Fruit fly (Drosophila melanogaster): ENCODE data around the gene CG31697.

The CG31697 gene

dm6 chr2L:19492934-19493686 lies 42.1 kb upstream of the CG31697 start, which contains the start of the genes swm and Ctu2 (continued):
- peak; percentile 68 for TF ChIP-seq Dek (tag; optimal IDR thresholded peaks at IDR 0.05)
- no peak; the same call in 1 of the 2 replicates for TF ChIP-seq MBD-R2 (GFP tag; IDR thresholded peaks at IDR 0.05)
- no peak for TF ChIP-seq br (optimal IDR thresholded peaks at IDR 0.05)
- no peak for TF ChIP-seq caup (GFP tag; optimal IDR thresholded peaks at IDR 0.05; ENCODE audit: severe bottlenecking)
- TF ChIP-seq Opbp (GFP tag; IDR thresholded peaks at IDR 0.05; ENCODE audit: partially characterized antibody): peak; percentile 34; the same call in 2 of the 3 replicates
- peak; percentile 54 for TF ChIP-seq vvl (GFP tag; IDR thresholded peaks at IDR 0.05)
- TF ChIP-seq pfk (GFP tag; optimal IDR thresholded peaks at IDR 0.05): no peak
- no peak for TF ChIP-seq fd64A (GFP tag; optimal IDR thresholded peaks at IDR 0.05)
- no peak for TF ChIP-seq dimm (GFP tag; IDR thresholded peaks at IDR 0.05)
- TF ChIP-seq pan (optimal IDR thresholded peaks at IDR 0.05): no peak
- TF ChIP-seq pan (GFP tag; optimal IDR thresholded peaks at IDR 0.05 in 1 of 2, IDR thresholded peaks at IDR 0.05 in 1 of 2): peak in 1 of 2 experiments; percentile 60
- TF ChIP-seq CG12769 (tag; optimal IDR thresholded peaks at IDR 0.05): no peak
- TF ChIP-seq Awh (GFP tag; IDR thresholded peaks at IDR 0.05): no peak
- TF ChIP-seq CG11560 (tag; IDR thresholded peaks at IDR 0.05): peak; percentile 47; the same call in 2 of the 3 replicates
- no peak for TF ChIP-seq abd-A (tag; optimal IDR thresholded peaks at IDR 0.05)
- no peak for TF ChIP-seq CG15011 (GFP tag; optimal IDR thresholded peaks at IDR 0.05)
- peak; percentile 17 for TF ChIP-seq CG13624 (GFP tag; optimal IDR thresholded peaks at IDR 0.05)
- TF ChIP-seq CG34422 (GFP tag; IDR thresholded peaks at IDR 0.05): peak; percentile 39; the same call in 1 of the 3 replicates
- no peak for TF ChIP-seq Mes4 (GFP tag; optimal IDR thresholded peaks at IDR 0.05)
- no peak for TF ChIP-seq Hey (tag; optimal IDR thresholded peaks at IDR 0.05)
- TF ChIP-seq chinmo (GFP tag; IDR thresholded peaks at IDR 0.05; ENCODE audit: partially characterized antibody): 0 out of 4 replicates have a peak, but pooled peaks have one; percentile 80
- no peak; the same call in 1 of the 2 replicates for TF ChIP-seq CG31441 (GFP tag; IDR thresholded peaks at IDR 0.05)
- no peak for TF ChIP-seq CG6765 (GFP tag; optimal IDR thresholded peaks at IDR 0.05)
- TF ChIP-seq Mrtf (GFP tag; IDR thresholded peaks at IDR 0.05): no peak
- TF ChIP-seq en (GFP tag; optimal IDR thresholded peaks at IDR 0.05): no peak
- peak; percentile 83 for TF ChIP-seq CG9932 (GFP tag; IDR thresholded peaks at IDR 0.05)
- TF ChIP-seq lbe (GFP tag; optimal IDR thresholded peaks at IDR 0.05): peak; percentile 27
- peak; percentile 41 for TF ChIP-seq CG1233 (GFP tag; optimal IDR thresholded peaks at IDR 0.05)
- no peak for TF ChIP-seq Lhr (GFP tag; optimal IDR thresholded peaks at IDR 0.05)
- TF ChIP-seq HHEX (GFP tag; optimal IDR thresholded peaks at IDR 0.05): no peak
- peak; percentile 90 for TF ChIP-seq row (GFP tag; IDR thresholded peaks at IDR 0.05)
- peak; percentile 77 for TF ChIP-seq CG7839 (tag; optimal IDR thresholded peaks at IDR 0.05)
- no peak for TF ChIP-seq CHES-1-like (GFP tag; optimal IDR thresholded peaks at IDR 0.05)
- TF ChIP-seq tna (GFP tag; IDR thresholded peaks at IDR 0.05; ENCODE audit: partially characterized antibody): no peak
- no peak for TF ChIP-seq sim (GFP tag; IDR thresholded peaks at IDR 0.05)
- peak; percentile 64; the same call in 2 of the 3 replicates for TF ChIP-seq CG11695 (GFP tag; IDR thresholded peaks at IDR 0.05)
- TF ChIP-seq grn (GFP tag; optimal IDR thresholded peaks at IDR 0.05): no peak
- TF ChIP-seq slou (GFP tag; optimal IDR thresholded peaks at IDR 0.05): peak; percentile 34
- no peak for TF ChIP-seq sqz (GFP tag; optimal IDR thresholded peaks at IDR 0.05)
- no peak for TF ChIP-seq Dfd (GFP tag; optimal IDR thresholded peaks at IDR 0.05)
- TF ChIP-seq dati (GFP tag; IDR thresholded peaks at IDR 0.05): no peak
- peak; percentile 47 for TF ChIP-seq CG17186 (GFP tag; optimal IDR thresholded peaks at IDR 0.05)
- no peak for TF ChIP-seq CG10274 (GFP tag; optimal IDR thresholded peaks at IDR 0.05)
- peak; percentile 76 for TF ChIP-seq unpg (GFP tag; optimal IDR thresholded peaks at IDR 0.05)
- peak; percentile 60 for TF ChIP-seq CG12299 (tag; optimal IDR thresholded peaks at IDR 0.05)
- no peak for TF ChIP-seq Asciz (GFP tag; optimal IDR thresholded peaks at IDR 0.05)
- TF ChIP-seq CG42726 (GFP tag; IDR thresholded peaks at IDR 0.05; ENCODE audit: partially characterized antibody): 0 out of 2 replicates have a peak, but pooled peaks have one; percentile 11
- TF ChIP-seq stc (GFP tag; IDR thresholded peaks at IDR 0.05): no peak
- peak; percentile 88 for TF ChIP-seq CG7928 (GFP tag; optimal IDR thresholded peaks at IDR 0.05)

All from whole organism, embryonic.